Fruit fly (Drosophila melanogaster): ENCODE measurements around the gene CG34302.

Gene CG34302

DNA sequence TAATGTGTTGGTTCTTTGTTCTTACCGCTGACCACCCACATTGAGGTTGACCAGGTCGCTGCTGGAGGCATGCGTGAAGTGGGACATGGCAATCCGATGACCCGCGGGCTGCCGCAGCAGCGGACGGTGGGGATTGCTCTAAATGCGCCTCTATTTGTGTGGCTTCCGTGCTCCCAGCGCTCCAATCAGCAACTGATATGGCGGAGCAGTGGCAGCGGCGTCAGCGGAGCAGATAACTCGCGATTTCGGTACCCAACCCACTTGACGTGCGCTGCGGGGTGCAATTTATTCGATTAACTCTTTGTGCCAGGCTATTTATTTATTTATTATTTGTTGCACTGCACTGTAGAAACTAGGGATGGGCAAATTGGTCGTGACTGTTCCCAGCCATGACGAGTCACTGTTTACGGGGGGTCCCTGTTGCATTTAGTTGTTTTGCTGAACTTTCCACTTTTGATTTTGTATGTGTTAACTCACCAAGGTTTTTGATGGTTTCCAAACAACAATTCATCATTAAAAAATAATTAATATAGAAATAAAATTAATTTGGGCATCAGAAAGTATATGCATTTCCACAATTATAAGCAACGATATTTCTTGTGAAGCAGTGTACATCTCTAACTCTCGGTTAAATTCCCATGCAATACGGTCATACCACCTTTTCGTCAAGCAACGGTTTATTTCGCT is 22.8 kb downstream of the CG34302 start, which contains the start of the genes CG9467 and CG8526 (continued):
- TF ChIP-seq CG15514 (GFP tag; optimal IDR thresholded peaks at IDR 0.05), result peak; percentile 61
- no peak for TF ChIP-seq NC2α (GFP tag; optimal IDR thresholded peaks at IDR 0.05)
- TF ChIP-seq eyg (GFP tag; optimal IDR thresholded peaks at IDR 0.05), result no peak
- no peak for TF ChIP-seq sqz (GFP tag; optimal IDR thresholded peaks at IDR 0.05)
- TF ChIP-seq CG7963 (GFP tag; IDR thresholded peaks at IDR 0.05; ENCODE audit: partially characterized antibody), result peak; percentile 49; the same call in 2 of the 3 replicates
- no peak; the same call in 1 of the 2 replicates for TF ChIP-seq stc (GFP tag; IDR thresholded peaks at IDR 0.05)
- peak; percentile 53; the same call in 1 of the 2 replicates for TF ChIP-seq sob (GFP tag; IDR thresholded peaks at IDR 0.05)
- TF ChIP-seq gsb-n (tag; optimal IDR thresholded peaks at IDR 0.05), result no peak
- TF ChIP-seq croc (GFP tag; conservative IDR thresholded peaks at IDR 0.05), result peak; percentile 52; the same call in 2 of the 3 replicates
- no peak for TF ChIP-seq pita (GFP tag; optimal IDR thresholded peaks at IDR 0.05)
- peak; percentile 57; the same call in 2 of the 3 replicates for TF ChIP-seq jigr1 (GFP tag; IDR thresholded peaks at IDR 0.05)
- TF ChIP-seq p53 (GFP tag; optimal IDR thresholded peaks at IDR 0.05), result no peak
- TF ChIP-seq Camta (GFP tag; optimal IDR thresholded peaks at IDR 0.05), result no peak
- TF ChIP-seq CG31441 (GFP tag; IDR thresholded peaks at IDR 0.05), result peak; percentile 97
- no peak for TF ChIP-seq CG31365 (tag; optimal IDR thresholded peaks at IDR 0.05)
- TF ChIP-seq Sox102F (GFP tag; optimal IDR thresholded peaks at IDR 0.05), result no peak
- 0 out of 2 replicates have a peak, but pooled peaks have one; percentile 35 for TF ChIP-seq ara (GFP tag; IDR thresholded peaks at IDR 0.05)
- TF ChIP-seq CG15269 (tag; optimal IDR thresholded peaks at IDR 0.05), result no peak
- 0 out of 2 replicates have a peak, but pooled peaks have one; percentile 10 for TF ChIP-seq CG42726 (GFP tag; IDR thresholded peaks at IDR 0.05; ENCODE audit: partially characterized antibody)
- TF ChIP-seq ttk (GFP tag; IDR thresholded peaks at IDR 0.05), result no peak
- peak; percentile 75 for TF ChIP-seq lilli (GFP tag; optimal IDR thresholded peaks at IDR 0.05)
- TF ChIP-seq gt (GFP tag; IDR thresholded peaks at IDR 0.05), result no peak
- TF ChIP-seq inv (GFP tag; IDR thresholded peaks at IDR 0.05; ENCODE audit: partially characterized antibody), result peak; percentile 73
- TF ChIP-seq CG9932 (GFP tag; IDR thresholded peaks at IDR 0.05), result peak; percentile 86
- TF ChIP-seq oc (tag; optimal IDR thresholded peaks at IDR 0.05), result no peak
- TF ChIP-seq CG1529 (GFP tag; optimal IDR thresholded peaks at IDR 0.05), result no peak
- peak; percentile 44 for TF ChIP-seq chn (GFP tag; optimal IDR thresholded peaks at IDR 0.05)
- TF ChIP-seq Ets97D (GFP tag; optimal IDR thresholded peaks at IDR 0.05), result peak; percentile 43
- TF ChIP-seq CG18599 (GFP tag; optimal IDR thresholded peaks at IDR 0.05), result no peak
- peak; percentile 64 for TF ChIP-seq NFAT (GFP tag; IDR thresholded peaks at IDR 0.05)
- TF ChIP-seq tin (GFP tag; optimal IDR thresholded peaks at IDR 0.05), result peak; percentile 76
- TF ChIP-seq Rfx (GFP tag; IDR thresholded peaks at IDR 0.05), result peak; percentile 68; the same call in 1 of the 2 replicates
- TF ChIP-seq cwo (GFP tag; optimal IDR thresholded peaks at IDR 0.05), result no peak
- peak; percentile 35; the same call in 1 of the 3 replicates for TF ChIP-seq ci (GFP tag; IDR thresholded peaks at IDR 0.05)
- TF ChIP-seq CG15696 (tag; optimal IDR thresholded peaks at IDR 0.05), result peak; percentile 77
- peak; percentile 11; the same call in 1 of the 2 replicates for TF ChIP-seq wdn (GFP tag; IDR thresholded peaks at IDR 0.05)
- TF ChIP-seq maf-S (GFP tag; optimal IDR thresholded peaks at IDR 0.05), result peak; percentile 2
- TF ChIP-seq Doc3 (GFP tag; IDR thresholded peaks at IDR 0.05; ENCODE audit: partially characterized antibody), result peak; percentile 74
- peak; percentile 76 for TF ChIP-seq CG7928 (GFP tag; optimal IDR thresholded peaks at IDR 0.05)
- no peak for TF ChIP-seq NC2β (GFP tag; optimal IDR thresholded peaks at IDR 0.05)
- peak; percentile 99 for TF ChIP-seq CG3995 (GFP tag; optimal IDR thresholded peaks at IDR 0.05)
- no peak for TF ChIP-seq run (tag; optimal IDR thresholded peaks at IDR 0.05)
- TF ChIP-seq hkb (optimal IDR thresholded peaks at IDR 0.05), result no peak
- TF ChIP-seq hkb (GFP tag; IDR thresholded peaks at IDR 0.05), result no peak
- peak; percentile 61 for TF ChIP-seq ssp (GFP tag; IDR thresholded peaks at IDR 0.05)
- peak; percentile 25 for TF ChIP-seq CG18476 (GFP tag; optimal IDR thresholded peaks at IDR 0.05)
- TF ChIP-seq PHDP (tag; optimal IDR thresholded peaks at IDR 0.05), result peak; percentile 50
- no peak for TF ChIP-seq Neu2 (GFP tag; optimal IDR thresholded peaks at IDR 0.05; ENCODE audit: borderline replicate concordance)
- TF ChIP-seq Usf (GFP tag; optimal IDR thresholded peaks at IDR 0.05), result peak; percentile 49
- TF ChIP-seq CG11247 (GFP tag; IDR thresholded peaks at IDR 0.05), result 0 out of 2 replicates have a peak, but pooled peaks have one; percentile 29

Measured in whole organism, embryonic.